Worm (Caenorhabditis elegans): ENCODE measurements around the gene C04A11.5.

DNA sequence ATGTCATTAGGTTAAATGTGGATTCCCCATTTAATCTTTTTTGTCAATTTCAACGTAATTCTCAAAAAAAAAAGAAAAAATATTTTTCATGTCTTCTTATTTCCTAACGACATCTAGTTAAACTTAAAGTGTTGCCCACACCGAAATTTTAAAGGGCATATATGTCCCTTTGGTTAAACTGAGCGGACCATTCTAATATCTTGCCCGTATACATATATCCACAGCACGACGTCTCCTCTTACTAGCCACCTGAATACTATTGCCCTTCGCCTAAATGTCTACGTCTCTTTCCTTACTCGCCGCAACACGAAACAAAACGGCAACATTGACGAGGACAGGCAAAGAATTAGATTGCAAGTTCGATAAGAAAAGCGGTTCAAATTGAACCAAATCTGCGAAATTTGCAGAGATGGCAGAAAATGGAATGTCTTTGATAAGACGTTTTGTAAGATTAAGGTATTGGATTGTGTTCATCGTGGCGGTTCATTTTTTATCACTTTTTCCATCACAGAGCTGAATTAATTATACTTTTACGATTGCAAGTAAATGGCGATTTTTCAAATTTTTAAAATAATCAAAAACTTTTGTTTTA, 36.4 kb downstream of the C04A11.5 start:
- TF ChIP-seq mdl-1 (tag; optimal IDR thresholded peaks at IDR 0.05): peak; percentile 93 to 94
- peak; percentile 98 for TF ChIP-seq madf-9 (GFP tag; conservative IDR thresholded peaks at IDR 0.05)
- TF ChIP-seq ztf-11 (tag; optimal IDR thresholded peaks at IDR 0.05): peak; percentile 98
- TF ChIP-seq madf-5 (GFP tag; IDR thresholded peaks at IDR 0.05): peak in 1 of 2 experiments; percentile 95; a peak in 2 of 4 replicates
- TF ChIP-seq set-16 (GFP tag; IDR thresholded peaks at IDR 0.05): no peak
